Fruit fly (Drosophila melanogaster): Measurements from ENCODE around the gene Cyt-b5-r.

- no peak for TF ChIP-seq CG8478 (optimal IDR thresholded peaks at IDR 0.05)
- TF ChIP-seq CTCF (optimal IDR thresholded peaks at IDR 0.05) = no peak
Observed at dm6 chr2L:16824905-16825333, 34.4 kb upstream of the Cyt-b5-r start, which contains the start of gene Cse1.

Measured in S2 (cell line).